Fruit fly (Drosophila melanogaster): ENCODE measurements around the gene Smyd4-2.

Smyd4-2 gene

dm6 chr3L:12401800-12402199 lies at the start of gene Smyd4-2:
Gene Smyd4-2 (minus strand): TSS chr3L:12401935.
- TF ChIP-seq CG33017 (tag; optimal IDR thresholded peaks at IDR 0.05) (no peak), CG7101 (tag; optimal IDR thresholded peaks at IDR 0.05) (no peak), CG11617 (GFP tag; optimal IDR thresholded peaks at IDR 0.05) (no peak), cnc (optimal IDR thresholded peaks at IDR 0.05) (no peak), pad (GFP tag; optimal IDR thresholded peaks at IDR 0.05) (no peak), CG7045 (GFP tag; optimal IDR thresholded peaks at IDR 0.05) (no peak)

DNA sequence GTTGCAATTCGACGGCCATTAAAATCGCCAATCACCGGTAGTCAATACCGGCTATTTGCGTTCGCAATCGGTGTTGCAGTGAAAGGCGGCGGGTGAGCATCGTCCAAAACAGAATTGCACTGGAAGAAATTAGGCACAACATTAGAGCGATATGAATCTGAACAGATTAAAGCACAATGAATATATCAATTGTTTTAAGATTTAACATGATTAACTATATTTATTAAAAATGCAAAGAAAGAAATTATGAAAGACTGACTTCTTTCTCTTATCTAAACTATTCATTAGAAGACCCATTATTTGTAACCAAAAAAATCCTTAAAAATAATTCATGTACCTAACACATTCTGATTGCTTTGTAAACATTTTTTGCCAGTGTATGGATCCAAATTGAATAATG lies 45.8 kb upstream of the Smyd4-2 start:
- TF ChIP-seq CG11617 (GFP tag; optimal IDR thresholded peaks at IDR 0.05) (no peak), CG14711 (tag; optimal IDR thresholded peaks at IDR 0.05) (no peak), CG7045 (GFP tag; optimal IDR thresholded peaks at IDR 0.05) (no peak), CG1620 (GFP tag; optimal IDR thresholded peaks at IDR 0.05) (no peak), pad (GFP tag; optimal IDR thresholded peaks at IDR 0.05) (no peak), cnc (optimal IDR thresholded peaks at IDR 0.05) (no peak), Hr96 (GFP tag; optimal IDR thresholded peaks at IDR 0.05) (no peak), kay (GFP tag; ENCODE audit: borderline replicate concordance) (no peak), toe (GFP tag; optimal IDR thresholded peaks at IDR 0.05) (no peak), tj (GFP tag; optimal IDR thresholded peaks at IDR 0.05) (no peak), CG33017 (tag; optimal IDR thresholded peaks at IDR 0.05) (no peak), bab1 (GFP tag; optimal IDR thresholded peaks at IDR 0.05) (no peak), CG5204 (GFP tag; optimal IDR thresholded peaks at IDR 0.05) (no peak)

DNA sequence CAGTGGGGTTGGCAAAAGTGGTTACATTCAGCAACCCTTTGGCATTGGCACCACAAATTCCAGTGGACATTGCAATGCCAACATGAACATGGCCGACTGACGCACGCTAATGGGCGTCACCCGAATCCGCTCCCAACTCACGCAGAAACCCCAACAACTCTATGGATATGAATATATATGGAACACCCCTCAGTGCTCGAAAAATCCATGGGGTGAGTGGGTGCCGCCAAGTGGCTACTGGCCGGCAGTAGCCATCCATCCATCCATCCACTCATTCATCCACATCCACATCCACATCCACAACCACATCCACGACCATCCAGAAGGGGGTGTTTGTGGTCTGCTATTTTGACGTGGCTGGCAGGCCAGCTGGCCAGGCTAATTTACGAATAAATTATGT lies 45.3 kb upstream of the Smyd4-2 start:
- TF ChIP-seq Mnt (GFP tag; optimal IDR thresholded peaks at IDR 0.05) (no peak), CG11617 (GFP tag; optimal IDR thresholded peaks at IDR 0.05) (no peak), ovo (GFP tag; optimal IDR thresholded peaks at IDR 0.05) (no peak), cic (GFP tag; optimal IDR thresholded peaks at IDR 0.05) (no peak)

DNA sequence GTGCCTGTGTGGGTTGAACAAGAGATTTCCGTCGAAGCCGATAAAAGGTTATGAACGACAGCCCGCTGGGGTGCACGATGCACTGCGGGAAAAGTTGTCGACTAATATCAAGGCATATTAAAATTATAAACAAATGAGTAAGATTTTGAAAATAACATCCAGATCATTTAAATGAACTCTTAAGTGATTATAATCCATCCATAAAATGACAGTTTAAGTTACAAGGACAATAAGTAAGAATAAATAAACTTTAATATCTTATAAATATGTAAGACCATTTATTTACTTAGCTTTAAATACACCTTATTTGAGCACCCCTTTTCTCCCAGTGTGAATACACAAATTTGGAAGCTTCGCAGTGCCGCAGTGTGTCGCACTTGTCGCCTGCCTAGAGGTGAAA lies 42.3 kb upstream of the Smyd4-2 start:
- TF ChIP-seq Mnt (GFP tag; optimal IDR thresholded peaks at IDR 0.05) (no peak), Crg-1 (GFP tag; optimal IDR thresholded peaks at IDR 0.05) (no peak), CG5204 (GFP tag; optimal IDR thresholded peaks at IDR 0.05) (no peak), CG33017 (tag; optimal IDR thresholded peaks at IDR 0.05) (no peak), kay (GFP tag; ENCODE audit: borderline replicate concordance) (peak; percentile 2)

dm6 chr3L:12442593-12442992 lies 40.9 kb upstream of the Smyd4-2 start:
- TF ChIP-seq CG14711 (tag; optimal IDR thresholded peaks at IDR 0.05) (no peak), ovo (GFP tag; optimal IDR thresholded peaks at IDR 0.05) (no peak), tj (GFP tag; optimal IDR thresholded peaks at IDR 0.05) (no peak), CG7045 (GFP tag; optimal IDR thresholded peaks at IDR 0.05) (no peak), Hr96 (GFP tag; optimal IDR thresholded peaks at IDR 0.05) (no peak), CG7101 (tag; optimal IDR thresholded peaks at IDR 0.05) (no peak), Clk (GFP tag; optimal IDR thresholded peaks at IDR 0.05) (no peak), toe (GFP tag; optimal IDR thresholded peaks at IDR 0.05) (no peak), CG11617 (GFP tag; optimal IDR thresholded peaks at IDR 0.05) (no peak), cnc (optimal IDR thresholded peaks at IDR 0.05) (no peak), CG33017 (tag; optimal IDR thresholded peaks at IDR 0.05) (no peak), CG12768 (GFP tag; optimal IDR thresholded peaks at IDR 0.05) (no peak)

- TF ChIP-seq Clk (GFP tag; optimal IDR thresholded peaks at IDR 0.05) (no peak), CG33017 (tag; optimal IDR thresholded peaks at IDR 0.05) (no peak), CG7101 (tag; optimal IDR thresholded peaks at IDR 0.05) (no peak), kay (GFP tag; ENCODE audit: borderline replicate concordance) (no peak), CG1620 (GFP tag; optimal IDR thresholded peaks at IDR 0.05) (no peak), cic (GFP tag; optimal IDR thresholded peaks at IDR 0.05) (no peak), toe (GFP tag; optimal IDR thresholded peaks at IDR 0.05) (peak; percentile 72), Crg-1 (GFP tag; optimal IDR thresholded peaks at IDR 0.05) (no peak), tj (GFP tag; optimal IDR thresholded peaks at IDR 0.05) (no peak)
Measured at dm6 chr3L:12434432-12434831, 32.7 kb upstream of the Smyd4-2 start.

DNA sequence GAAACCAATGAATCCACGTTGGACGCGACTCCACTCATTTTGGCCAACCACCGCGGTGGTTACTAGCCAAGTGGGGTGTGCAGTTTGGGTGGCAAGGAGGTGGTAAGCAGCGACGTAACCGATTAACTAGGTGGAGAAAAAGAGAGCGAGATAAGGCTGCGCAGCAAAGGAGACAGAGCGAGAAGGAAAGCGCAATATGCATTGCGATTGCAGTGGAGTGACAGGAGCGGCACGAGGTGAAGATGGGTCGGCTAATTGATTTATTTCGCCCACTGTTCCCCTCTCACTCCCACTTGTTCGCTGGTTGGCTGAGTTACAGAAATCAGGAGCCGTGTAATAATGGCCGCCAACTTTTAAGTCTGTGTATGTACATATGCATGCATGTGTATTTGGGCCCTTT lies 32.0 kb upstream of the Smyd4-2 start:
- TF ChIP-seq toe (GFP tag; optimal IDR thresholded peaks at IDR 0.05) (peak; percentile 35), kay (GFP tag; ENCODE audit: borderline replicate concordance) (no peak)

DNA sequence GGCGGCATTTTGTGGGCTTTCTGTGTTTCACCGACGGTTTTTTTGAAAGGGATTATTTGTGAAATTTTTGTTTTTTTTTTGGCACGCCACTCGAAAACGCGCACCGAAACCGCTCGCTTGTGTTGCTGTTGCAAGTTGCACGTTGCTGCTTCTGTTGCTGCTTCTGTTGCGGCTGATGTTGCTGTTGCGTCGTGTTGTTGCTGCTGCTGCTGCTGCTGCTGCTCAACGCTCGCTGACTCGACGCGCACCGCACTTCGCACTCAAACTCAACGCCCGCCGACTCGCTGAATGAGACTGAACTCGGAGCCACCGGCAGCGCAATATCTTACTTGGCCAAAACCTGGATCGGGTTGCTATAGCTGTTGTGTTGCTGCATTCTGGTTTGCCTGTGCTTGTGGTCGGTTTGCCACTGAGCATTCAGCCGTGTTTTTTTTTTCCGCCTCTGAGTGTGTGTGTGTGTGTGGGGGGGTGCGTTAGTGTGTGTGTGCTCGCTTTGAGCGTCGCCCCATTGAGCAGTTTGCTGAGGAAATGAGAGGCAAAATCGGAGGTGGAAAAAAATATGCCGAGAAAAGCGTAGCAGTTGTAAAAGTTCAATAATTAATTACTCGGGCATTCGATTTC lies 30.8 kb upstream of the Smyd4-2 start, which contains the start of gene toe:
Gene toe (minus strand): TSS at position 277 of the 621 bp plus-strand sequence.
- TF ChIP-seq cic (GFP tag; optimal IDR thresholded peaks at IDR 0.05) (no peak), Crg-1 (GFP tag; optimal IDR thresholded peaks at IDR 0.05) (no peak), kay (GFP tag; ENCODE audit: borderline replicate concordance) (no peak), CG14711 (tag; optimal IDR thresholded peaks at IDR 0.05) (no peak), CG11617 (GFP tag; optimal IDR thresholded peaks at IDR 0.05) (no peak), CG5204 (GFP tag; optimal IDR thresholded peaks at IDR 0.05) (no peak), tj (GFP tag; optimal IDR thresholded peaks at IDR 0.05) (no peak), toe (GFP tag; optimal IDR thresholded peaks at IDR 0.05) (peak; percentile 43)

Data from whole organism, adult.